Worm (Caenorhabditis elegans) whole organism, L1 larva: ENCODE results near the gene che-2.

Source experiments
- F16B12.6 ChIP-seq: fragments of 150-350 bp; optimal IDR thresholded peaks from 2 replicates; lab custom pipeline; 2014; ENCODE audit warnings: missing biosample characterization, missing genetic modification characterization
- Y116A8C.19 ChIP-seq: sonication (generic microtip); optimal IDR thresholded peaks from 2 replicates; lab custom pipeline; 2016; ENCODE audit warnings: missing compliant biosample characterization, missing genetic modification characterization, borderline replicate concordance
- aha-1 ChIP-seq: fragments of 150-350 bp; optimal IDR thresholded peaks from 2 replicates; lab custom pipeline; 2014; ENCODE audit warnings: missing biosample characterization, missing genetic modification characterization
- alr-1 ChIP-seq: fragments of 200-800 bp; sonication (Bioruptor generic); optimal IDR thresholded peaks from 2 replicates; lab custom pipeline; 2018; ENCODE audit warnings: borderline replicate concordance, mild to moderate bottlenecking, missing genetic modification characterization, missing compliant biosample characterization
- ama-1 ChIP-seq: fragments of 150-350 bp; optimal IDR thresholded peaks from 2 replicates; lab custom pipeline; 2014
- blmp-1 ChIP-seq: fragments of 150-350 bp; optimal IDR thresholded peaks from 2 replicates; lab custom pipeline; 2014; ENCODE audit warnings: missing biosample characterization, missing genetic modification characterization
- ceh-63 ChIP-seq: fragments of 200-800 bp; sonication (Bioruptor generic); optimal IDR thresholded peaks from 2 replicates; lab custom pipeline; 2018; ENCODE audit warnings: mild to moderate bottlenecking, missing genetic modification characterization, missing compliant biosample characterization
- ceh-90 ChIP-seq: sonication (generic microtip); optimal IDR thresholded peaks from 2 replicates; lab custom pipeline; 2016; ENCODE audit warnings: missing genetic modification characterization, missing compliant biosample characterization
- dpl-1 ChIP-seq, 3 experiments: fragments of 150-350 bp in 2 of 3; sonication (generic microtip) in 1 of 3; optimal IDR thresholded peaks; 2 replicates each; lab custom pipeline; 2014 to 2017; ENCODE audit warnings: missing biosample characterization in 3 of 3, missing genetic modification characterization in 3 of 3, missing genetic modification reagents in 3 of 3
- efl-1 ChIP-seq, 4 experiments: fragments of 150-350 bp; optimal IDR thresholded peaks in 3 of 4; peaks in 1 of 4; 1 replicate in 1 of 4; 2 replicates in 3 of 4; lab custom pipeline; 2014; ENCODE audit warnings: missing biosample characterization in 2 of 4, missing genetic modification characterization in 2 of 4, missing genetic modification reagents in 2 of 4
- elt-2 ChIP-seq: sonication (generic microtip); optimal IDR thresholded peaks from 2 replicates; lab custom pipeline; 2016; ENCODE audit warnings: missing genetic modification characterization, mild to moderate bottlenecking, inconsistent platforms, missing compliant biosample characterization, missing genetic modification reagents
- ets-5 ChIP-seq: fragments of 200-800 bp; sonication (Bioruptor generic); IDR thresholded peaks from 2 replicates; pipeline ENCODE4 v1.3.6; 2022; ENCODE audit warnings: missing genetic modification characterization, missing compliant biosample characterization
- fkh-8 ChIP-seq: sonication (generic microtip); optimal IDR thresholded peaks from 2 replicates; lab custom pipeline; 2016; ENCODE audit warnings: mild to moderate bottlenecking, missing genetic modification characterization, missing compliant biosample characterization
- fos-1 ChIP-seq: fragments of 150-350 bp; optimal IDR thresholded peaks from 2 replicates; lab custom pipeline; 2014; ENCODE audit warnings: missing biosample characterization, missing genetic modification characterization
- lin-14 ChIP-seq: fragments of 200-800 bp; sonication (Bioruptor generic); optimal IDR thresholded peaks from 2 replicates; lab custom pipeline; 2018; ENCODE audit warnings: mild to moderate bottlenecking, missing genetic modification characterization, moderate library complexity, missing compliant biosample characterization
- lin-35 ChIP-seq, 2 experiments: fragments of 150-350 bp; optimal IDR thresholded peaks; 2 replicates each; lab custom pipeline; 2014; ENCODE audit warnings: missing biosample characterization in 2 of 2, missing genetic modification characterization in 2 of 2, missing genetic modification reagents in 2 of 2
- lsy-2 ChIP-seq, 2 experiments: fragments of 150-350 bp; optimal IDR thresholded peaks; 2 replicates each; lab custom pipeline; 2014; ENCODE audit warnings: missing biosample characterization in 2 of 2, missing genetic modification characterization in 2 of 2
- mab-9 ChIP-seq: fragments of 200-800 bp; sonication (Bioruptor generic); IDR thresholded peaks from 2 replicates; pipeline ENCODE4 v1.3.6; 2022; ENCODE audit warnings: missing genetic modification reagents, missing genetic modification characterization, missing compliant biosample characterization
- nhr-20 ChIP-seq: sonication (generic microtip); optimal IDR thresholded peaks from 2 replicates; lab custom pipeline; 2016; ENCODE audit warnings: mild to moderate bottlenecking, missing genetic modification characterization, missing compliant biosample characterization
- nhr-28 ChIP-seq: fragments of 150-350 bp; optimal IDR thresholded peaks from 2 replicates; lab custom pipeline; 2014; ENCODE audit warnings: missing biosample characterization, missing genetic modification characterization
- nhr-71 ChIP-seq: sonication (generic microtip); optimal IDR thresholded peaks from 2 replicates; lab custom pipeline; 2016; ENCODE audit warnings: mild to moderate bottlenecking, missing genetic modification characterization, moderate library complexity, missing compliant biosample characterization
- nhr-84 ChIP-seq: sonication (generic microtip); optimal IDR thresholded peaks from 2 replicates; lab custom pipeline; 2017; ENCODE audit warnings: missing biosample characterization, missing genetic modification characterization
- nhr-85 ChIP-seq: sonication (generic microtip); peaks from one replicate; lab custom pipeline; 2016; ENCODE audit warnings: missing genetic modification characterization, inconsistent platforms, missing compliant biosample characterization
- pag-3 ChIP-seq: sonication (generic microtip); optimal IDR thresholded peaks from 2 replicates; lab custom pipeline; 2017; ENCODE audit warnings: missing genetic modification characterization, mild to moderate bottlenecking, missing compliant biosample characterization, antibody characterized with exemption, borderline replicate concordance; ENCODE audit not compliant: insufficient read depth
- pqm-1 ChIP-seq: sonication (generic microtip); optimal IDR thresholded peaks from 3 replicates; lab custom pipeline; 2017; ENCODE audit warnings: missing biosample characterization, missing genetic modification characterization
- skn-1 ChIP-seq: fragments of 150-350 bp; optimal IDR thresholded peaks from 2 replicates; lab custom pipeline; 2014; ENCODE audit warnings: missing biosample characterization, missing genetic modification characterization
- tbx-2 ChIP-seq: sonication (generic microtip); optimal IDR thresholded peaks from 2 replicates; lab custom pipeline; 2016; ENCODE audit warnings: missing genetic modification characterization, missing compliant biosample characterization
- tlp-1 ChIP-seq: fragments of 150-350 bp; optimal IDR thresholded peaks from 2 replicates; lab custom pipeline; 2014; ENCODE audit warnings: missing biosample characterization, missing genetic modification characterization
- unc-86 ChIP-seq: sonication (generic microtip); optimal IDR thresholded peaks from 2 replicates; lab custom pipeline; 2016; ENCODE audit warnings: missing genetic modification characterization, missing compliant biosample characterization
- vab-15 ChIP-seq: sonication (generic microtip); optimal IDR thresholded peaks from 2 replicates; lab custom pipeline; 2017; ENCODE audit warnings: missing genotype, mild to moderate bottlenecking, missing genetic modification characterization, missing compliant biosample characterization
- xbp-1 ChIP-seq: sonication (generic microtip); optimal IDR thresholded peaks from 2 replicates; lab custom pipeline; 2016; ENCODE audit warnings: missing genetic modification characterization, missing compliant biosample characterization

che-2 gene

ce11 chrX:481150-481549 is at the start of gene che-2:
Gene che-2, plus strand, starts transcription at chrX:481450.
- TF ChIP-seq nhr-84 (tag; lab: Kevin White, UChicago) = no peak
- TF ChIP-seq dpl-1 (GFP tag; optimal IDR thresholded peaks at IDR 0.05; lab: Kevin White, UChicago) = no peak
- peak; percentile 50 for TF ChIP-seq fkh-8 (tag; lab: Kevin White, UChicago)
- TF ChIP-seq ceh-63 (GFP tag; lab: Kevin White, UChicago) = no peak
- TF ChIP-seq skn-1 (tag; lab: Kevin White, UChicago) = peak; percentile 6

DNA sequence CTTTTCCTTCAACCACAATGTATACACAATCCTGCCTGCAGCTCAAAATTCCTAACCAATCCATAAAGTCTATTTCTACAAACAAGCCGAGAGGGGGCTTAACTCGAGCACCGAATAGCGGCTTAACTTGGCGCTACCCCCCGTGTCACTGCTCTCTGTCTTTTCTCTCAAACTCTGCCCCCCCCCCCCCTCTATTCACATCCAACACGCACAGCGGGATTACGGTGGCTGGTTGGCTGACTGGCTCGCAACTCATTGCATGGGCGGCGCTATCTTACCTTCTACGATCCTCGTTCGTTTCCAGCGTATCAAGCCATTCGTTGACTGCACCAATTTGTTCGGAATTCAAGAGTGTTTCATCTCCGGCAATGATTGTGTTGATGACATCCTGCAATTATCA is 49.7 kb upstream of the che-2 start:
- TF ChIP-seq fos-1 (tag; lab: Kevin White, UChicago) (no peak), mab-9 (GFP tag; lab: Robert Waterston, UW) (0 out of 2 replicates have a peak, but pooled peaks have one; percentile 10), ceh-90 (no peak)
- TF ChIP-seq, all 84 proteins: peak for 1

DNA sequence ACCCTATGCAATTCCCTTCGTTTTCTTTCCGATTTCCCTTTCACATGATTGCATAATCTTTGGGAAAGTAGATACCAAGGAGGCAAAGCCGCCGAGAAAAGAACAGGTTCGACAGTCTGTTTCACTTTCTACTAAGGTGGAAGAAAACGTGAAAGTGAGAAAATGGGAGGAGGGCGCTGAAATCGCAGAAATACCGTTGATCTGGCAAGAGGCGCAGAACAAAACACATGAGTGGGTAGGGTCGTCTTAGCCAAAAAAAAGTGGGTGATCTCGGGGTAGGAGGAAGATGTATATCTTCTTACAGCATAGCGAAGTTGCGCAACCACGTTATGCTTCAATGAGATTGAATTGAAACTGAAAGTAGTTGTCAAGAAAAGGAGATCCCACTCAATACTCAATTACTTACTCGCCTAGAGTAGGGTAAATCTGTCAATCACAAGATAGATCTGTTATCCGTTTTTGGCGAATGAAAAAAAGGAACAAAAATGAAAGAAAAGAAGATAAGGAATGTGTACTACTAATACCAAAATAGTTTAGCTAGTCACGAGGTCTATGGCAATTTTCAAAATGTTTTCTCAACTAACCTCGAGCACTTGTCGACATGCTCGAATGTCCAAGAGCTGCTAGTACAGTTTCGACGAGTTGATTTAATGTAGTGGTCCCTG is 48.1 kb upstream of the che-2 start:
- TF ChIP-seq lin-35 (GFP tag; optimal IDR thresholded peaks at IDR 0.05; lab: Kevin White, UChicago) = peak in 1 of 2 experiments; percentile 17
- TF ChIP-seq pag-3 (tag; lab: Kevin White, UChicago) = no peak
- no peak for TF ChIP-seq aha-1 (tag; lab: Kevin White, UChicago)
- TF ChIP-seq lin-14 = peak; percentile 17
- peak; percentile 25 for TF ChIP-seq nhr-71 (tag; lab: Kevin White, UChicago)
- TF ChIP-seq xbp-1 (tag; lab: Kevin White, UChicago) = no peak
- TF ChIP-seq Y116A8C.19 (tag; lab: Kevin White, UChicago) = no peak
- TF ChIP-seq skn-1 (tag; lab: Kevin White, UChicago) = peak; percentile 12
- TF ChIP-seq nhr-20 (tag; lab: Kevin White, UChicago) = peak; percentile 7
- peak; percentile 76 for TF ChIP-seq nhr-85 (tag; lab: Kevin White, UChicago)
- TF ChIP-seq blmp-1 (tag; lab: Kevin White, UChicago) = peak; percentile 99
- no peak for TF ChIP-seq tbx-2 (tag; lab: Kevin White, UChicago)
- TF ChIP-seq efl-1 (optimal IDR thresholded peaks at IDR 0.05; lab: Kevin White, UChicago) = no peak
- peak in 1 of 2 experiments; percentile 63 for TF ChIP-seq efl-1 (GFP tag; optimal IDR thresholded peaks at IDR 0.05 in 1 of 2; lab: Kevin White, UChicago)
- TF ChIP-seq unc-86 (tag; lab: Kevin White, UChicago) = no peak

- TF ChIP-seq lsy-2 (tag; optimal IDR thresholded peaks at IDR 0.05; lab: Kevin White, UChicago) = no peak
- no peak for TF ChIP-seq nhr-28 (tag; lab: Kevin White, UChicago)
- no peak for TF ChIP-seq alr-1 (tag; lab: Kevin White, UChicago)
- TF ChIP-seq tlp-1 (tag; lab: Kevin White, UChicago) = no peak
- TF ChIP-seq unc-86 (tag; lab: Kevin White, UChicago) = no peak
- TF ChIP-seq F16B12.6 (tag; lab: Kevin White, UChicago) = no peak
- TF ChIP-seq vab-15 (tag; lab: Kevin White, UChicago) = no peak
- no peak for TF ChIP-seq aha-1 (tag; lab: Kevin White, UChicago)
- no peak for TF ChIP-seq pqm-1 (tag; lab: Kevin White, UChicago)
Measured at ce11 chrX:433747-434146, 47.5 kb upstream of the che-2 start, which contains the start of gene dve-1. Gene dve-1, minus strand, starts transcription at chrX:433812.

ce11 chrX:438396-438795 is 42.9 kb upstream of the che-2 start:
- TF ChIP-seq elt-2 (peak; percentile 0), ets-5 (GFP tag; lab: Robert Waterston, UW) (no peak), ama-1 (lab: Kevin White, UChicago) (no peak)
